Worm (Caenorhabditis elegans) whole organism, L4 larva: ENCODE measurements around the gene C35A5.8.
A peak's percentile ranks its signal among the peaks of the same experiment; 100 is the strongest.

Experiments
- D1046.2 ChIP-seq: fragments of 200-800 bp; sonication (Bioruptor generic); IDR thresholded peaks from 2 replicates; pipeline ENCODE4 v1.3.6; 2022; ENCODE audit warnings: missing genetic modification characterization, missing compliant biosample characterization
- F44E2.7 ChIP-seq: fragments of 200-800 bp; sonication (Bioruptor generic); IDR thresholded peaks from 2 replicates; pipeline ENCODE4 v2.1.2; 2022; ENCODE audit warnings: missing genetic modification characterization, missing compliant biosample characterization
- T26A8.4 ChIP-seq: fragments of 200-800 bp; sonication (Bioruptor generic); IDR thresholded peaks from 2 replicates; pipeline ENCODE4 v1.3.6; 2022; ENCODE audit warnings: missing genetic modification characterization, missing compliant biosample characterization
- Y105C5A.15 ChIP-seq: fragments of 200-800 bp; sonication (Bioruptor generic); IDR thresholded peaks from 2 replicates; pipeline ENCODE4 v1.3.6; 2022; ENCODE audit warnings: missing genetic modification characterization, missing compliant biosample characterization
- Y5F2A.4 ChIP-seq: fragments of 200-800 bp; sonication (Bioruptor generic); optimal IDR thresholded peaks from 2 replicates; lab custom pipeline; 2018; ENCODE audit warnings: mild to moderate bottlenecking, missing genetic modification characterization, missing compliant biosample characterization
- ZK337.2 ChIP-seq: fragments of 200-800 bp; sonication (Bioruptor generic); IDR thresholded peaks from 2 replicates; pipeline ENCODE4 v1.3.6; 2022; ENCODE audit warnings: missing genetic modification reagents, missing genetic modification characterization, missing compliant biosample characterization
- aha-1 ChIP-seq: fragments of 150-350 bp; peaks from one replicate; lab custom pipeline; 2014; ENCODE audit warnings: missing biosample characterization, missing genetic modification characterization
- ama-1 ChIP-seq: fragments of 150-350 bp; optimal IDR thresholded peaks from 2 replicates; lab custom pipeline; 2014; ENCODE audit warnings: inconsistent platforms, mixed read lengths
- ceh-28 ChIP-seq: fragments of 150-350 bp; optimal IDR thresholded peaks from 2 replicates; lab custom pipeline; 2014; ENCODE audit warnings: missing biosample characterization, missing genetic modification reagents, missing genetic modification characterization
- ceh-44 ChIP-seq: fragments of 200-800 bp; sonication (Bioruptor generic); IDR thresholded peaks from 2 replicates; pipeline ENCODE4 v1.3.6; 2022; ENCODE audit warnings: missing genetic modification reagents, missing genetic modification characterization, missing compliant biosample characterization
- ces-1 ChIP-seq: fragments of 150-350 bp; sonication (generic microtip); optimal IDR thresholded peaks from 4 replicates; lab custom pipeline; 2014; ENCODE audit warnings: missing biosample characterization, missing genetic modification reagents, missing genetic modification characterization
- ctbp-1 ChIP-seq: fragments of 200-800 bp; sonication (Bioruptor generic); IDR thresholded peaks from 2 replicates; pipeline ENCODE4 v1.3.6; 2022; ENCODE audit warnings: missing genetic modification reagents, missing genetic modification characterization, missing compliant biosample characterization
- daf-16 ChIP-seq, 3 experiments: sonication (generic microtip); optimal IDR thresholded peaks; 2 replicates each; lab custom pipeline; 2016 to 2017; ENCODE audit warnings: missing genetic modification characterization in 3 of 3, missing genetic modification reagents in 3 of 3, mild to moderate bottlenecking in 2 of 3, missing compliant biosample characterization in 2 of 3, missing biosample characterization in 1 of 3, moderate library complexity in 1 of 3
- daf-19 ChIP-seq: fragments of 200-800 bp; sonication (Bioruptor generic); conservative IDR thresholded peaks from 2 replicates; pipeline ENCODE4 v1.3.6; 2022; ENCODE audit warnings: missing genetic modification characterization, missing compliant biosample characterization
- dpl-1 ChIP-seq: fragments of 150-350 bp; optimal IDR thresholded peaks from 2 replicates; lab custom pipeline; 2014; ENCODE audit warnings: missing biosample characterization, missing genetic modification reagents, missing genetic modification characterization
- duxl-1 ChIP-seq: sonication (generic microtip); optimal IDR thresholded peaks from 2 replicates; lab custom pipeline; 2016; ENCODE audit warnings: mild to moderate bottlenecking, missing genetic modification characterization, moderate library complexity, missing compliant biosample characterization; ENCODE audit not compliant: poor library complexity
- dve-1 ChIP-seq: sonication (generic microtip); optimal IDR thresholded peaks from 2 replicates; lab custom pipeline; 2017; ENCODE audit warnings: antibody characterized with exemption, mild to moderate bottlenecking, missing genetic modification characterization, missing compliant biosample characterization; ENCODE audit not compliant: insufficient read depth
- egl-43 ChIP-seq: fragments of 200-800 bp; sonication (Bioruptor generic); IDR thresholded peaks from 2 replicates; pipeline ENCODE4 v1.3.6; 2022; ENCODE audit warnings: missing genetic modification reagents, missing genetic modification characterization, missing compliant biosample characterization
- fkh-10 ChIP-seq: fragments of 150-350 bp; optimal IDR thresholded peaks from 2 replicates; lab custom pipeline; 2014; ENCODE audit warnings: missing biosample characterization, missing genetic modification reagents, missing genetic modification characterization
- hlh-11 ChIP-seq: fragments of 200-800 bp; sonication (Bioruptor generic); optimal IDR thresholded peaks from 2 replicates; lab custom pipeline; 2018; ENCODE audit warnings: mild to moderate bottlenecking, missing genetic modification characterization, missing compliant biosample characterization
- hlh-30 ChIP-seq: sonication (generic microtip); optimal IDR thresholded peaks from 2 replicates; lab custom pipeline; 2017; ENCODE audit warnings: antibody characterized with exemption, mild to moderate bottlenecking, missing genetic modification characterization, missing compliant biosample characterization; ENCODE audit not compliant: insufficient read depth
- jun-1 ChIP-seq: fragments of 150-350 bp; optimal IDR thresholded peaks from 2 replicates; lab custom pipeline; 2014; ENCODE audit warnings: missing biosample characterization, missing genetic modification reagents, missing genetic modification characterization
- lin-29 ChIP-seq: fragments of 200-800 bp; sonication (Bioruptor generic); IDR thresholded peaks from 2 replicates; pipeline ENCODE4 v1.3.6; 2022; ENCODE audit warnings: missing genetic modification reagents, missing genetic modification characterization, missing compliant biosample characterization
- lin-39 ChIP-seq: fragments of 150-350 bp; optimal IDR thresholded peaks from 2 replicates; lab custom pipeline; 2014; ENCODE audit warnings: missing biosample characterization, missing genetic modification reagents, missing genetic modification characterization
- lsy-2 ChIP-seq, 2 experiments: fragments of 150-350 bp in 1 of 2; sonication (generic microtip) in 1 of 2; optimal IDR thresholded peaks; 2 replicates each; lab custom pipeline; 2014 to 2017; ENCODE audit warnings: missing biosample characterization in 2 of 2, missing genetic modification characterization in 2 of 2
- mdl-1 ChIP-seq, 2 experiments: fragments of 150-350 bp in 1 of 2; sonication (generic microtip) in 1 of 2; optimal IDR thresholded peaks; 2 replicates each; lab custom pipeline; 2014 to 2017; ENCODE audit warnings: missing biosample characterization in 2 of 2, missing genetic modification characterization in 2 of 2
- nhr-10 ChIP-seq: fragments of 150-350 bp; optimal IDR thresholded peaks from 2 replicates; lab custom pipeline; 2014; ENCODE audit warnings: missing biosample characterization, missing genetic modification characterization
- nhr-102 ChIP-seq: sonication (generic microtip); optimal IDR thresholded peaks from 2 replicates; lab custom pipeline; 2016; ENCODE audit warnings: mild to moderate bottlenecking, missing genetic modification characterization, moderate library complexity, missing compliant biosample characterization
- nhr-11 ChIP-seq: fragments of 150-350 bp; optimal IDR thresholded peaks from 2 replicates; lab custom pipeline; 2014; ENCODE audit warnings: missing biosample characterization, missing genetic modification characterization
- nhr-111 ChIP-seq: fragments of 200-800 bp; sonication (Bioruptor generic); optimal IDR thresholded peaks from 2 replicates; lab custom pipeline; 2018; ENCODE audit warnings: mild to moderate bottlenecking, missing genetic modification characterization, missing compliant biosample characterization
- nhr-237 ChIP-seq: sonication (generic microtip); optimal IDR thresholded peaks from 2 replicates; lab custom pipeline; 2017; ENCODE audit warnings: missing biosample characterization, missing genetic modification characterization
- nhr-25 ChIP-seq: sonication (generic microtip); optimal IDR thresholded peaks from 2 replicates; lab custom pipeline; 2017; ENCODE audit warnings: missing genetic modification characterization, mild to moderate bottlenecking, missing compliant biosample characterization, antibody characterized with exemption, moderate library complexity, borderline replicate concordance; ENCODE audit not compliant: insufficient read depth
- nhr-28 ChIP-seq: fragments of 150-350 bp; optimal IDR thresholded peaks from 2 replicates; lab custom pipeline; 2014; ENCODE audit warnings: missing biosample characterization, missing genetic modification characterization
- nhr-41 ChIP-seq: fragments of 200-800 bp; sonication (Bioruptor generic); IDR thresholded peaks from 2 replicates; pipeline ENCODE4 v1.3.6; 2022; ENCODE audit warnings: missing genetic modification reagents, missing genetic modification characterization, missing compliant biosample characterization
- nhr-77 ChIP-seq: fragments of 150-350 bp; optimal IDR thresholded peaks from 2 replicates; lab custom pipeline; 2014; ENCODE audit warnings: missing biosample characterization, missing genetic modification characterization
- php-3 ChIP-seq: fragments of 200-800 bp; sonication (Bioruptor generic); IDR thresholded peaks from 2 replicates; pipeline ENCODE4 v1.3.6; 2022; ENCODE audit warnings: missing genetic modification reagents, missing genetic modification characterization, missing compliant biosample characterization
- saeg-2 ChIP-seq: fragments of 200-800 bp; sonication (Bioruptor generic); IDR thresholded peaks from 2 replicates; pipeline ENCODE4 v1.3.6; 2022; ENCODE audit warnings: missing genetic modification reagents, missing genetic modification characterization, missing compliant biosample characterization
- snpc-1.2 ChIP-seq: fragments of 200-800 bp; sonication (Bioruptor generic); IDR thresholded peaks from 2 replicates; pipeline ENCODE4 v1.3.6; 2022; ENCODE audit warnings: missing genetic modification reagents, missing genetic modification characterization, missing compliant biosample characterization
- snpc-4 ChIP-seq: fragments of 150-350 bp; optimal IDR thresholded peaks from 2 replicates; lab custom pipeline; 2014; ENCODE audit warnings: missing biosample characterization, missing genetic modification characterization
- spr-1 ChIP-seq: sonication (generic microtip); optimal IDR thresholded peaks from 2 replicates; lab custom pipeline; 2016; ENCODE audit warnings: mild to moderate bottlenecking, missing genetic modification characterization, missing compliant biosample characterization
- tra-1 ChIP-seq: fragments of 200-800 bp; sonication (Bioruptor generic); IDR thresholded peaks from 2 replicates; pipeline ENCODE4 v1.3.6; 2022; ENCODE audit warnings: missing genetic modification reagents, missing genetic modification characterization, missing compliant biosample characterization
- unc-39 ChIP-seq: sonication (generic microtip); optimal IDR thresholded peaks from 2 replicates; lab custom pipeline; 2017; ENCODE audit warnings: missing biosample characterization, missing genetic modification characterization
- vab-7 ChIP-seq: fragments of 200-800 bp; sonication (Bioruptor generic); IDR thresholded peaks from 2 replicates; pipeline ENCODE4 v1.3.6; 2022; ENCODE audit warnings: missing genetic modification reagents, missing genetic modification characterization, missing compliant biosample characterization
- zag-1 ChIP-seq: fragments of 150-350 bp; optimal IDR thresholded peaks from 2 replicates; lab custom pipeline; 2014; ENCODE audit warnings: missing biosample characterization, missing genetic modification characterization

C35A5.8 gene

ce11 chrV:10555239-10555638 lies 29.5 kb upstream of the C35A5.8 start, which contains the start of gene F32G8.3:
Gene F32G8.3 (minus strand): TSS chrV:10555339.
- no peak for TF ChIP-seq ces-1 (GFP tag; lab: Kevin White, UChicago)
- no peak for TF ChIP-seq zag-1
- TF ChIP-seq nhr-77 (tag; lab: Kevin White, UChicago), result no peak
- TF ChIP-seq ceh-28 (tag; lab: Kevin White, UChicago), result no peak
- TF ChIP-seq jun-1 (tag; lab: Kevin White, UChicago), result no peak
- TF ChIP-seq vab-7 (GFP tag; lab: Robert Waterston, UW), result no peak
- TF ChIP-seq nhr-11 (tag; lab: Kevin White, UChicago), result no peak
- TF ChIP-seq aha-1, result no peak
- TF ChIP-seq nhr-10, result no peak
- no peak for TF ChIP-seq lsy-2 (tag; optimal IDR thresholded peaks at IDR 0.05; lab: Kevin White, UChicago)
- TF ChIP-seq ZK337.2 (GFP tag; lab: Robert Waterston, UW), result no peak
- no peak for TF ChIP-seq duxl-1
- TF ChIP-seq nhr-41, result no peak
- no peak for TF ChIP-seq lin-39
- TF ChIP-seq mdl-1 (tag; optimal IDR thresholded peaks at IDR 0.05; lab: Kevin White, UChicago), result no peak
- TF ChIP-seq ceh-44 (GFP tag; lab: Robert Waterston, UW), result no peak
- no peak for TF ChIP-seq T26A8.4 (GFP tag; lab: Robert Waterston, UW)

DNA sequence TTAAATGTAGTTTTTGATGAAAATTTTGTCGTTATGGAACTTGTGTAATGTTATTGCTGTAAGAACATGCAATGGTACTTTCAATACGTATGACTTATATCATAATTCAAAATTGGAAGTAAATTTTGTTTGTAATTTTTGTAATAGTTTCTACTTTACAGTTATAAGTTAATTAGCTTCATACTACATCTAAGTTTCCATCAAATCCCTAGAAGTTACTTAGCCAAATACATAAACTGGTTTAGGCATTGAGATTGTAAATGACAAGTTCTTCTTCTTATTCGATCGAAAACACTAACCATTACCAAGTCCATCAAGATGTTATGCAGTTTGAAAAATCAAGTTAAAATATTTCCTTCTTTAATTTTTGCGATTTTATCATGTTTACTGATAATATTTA lies 24.0 kb upstream of the C35A5.8 start, which contains the start of gene F32G8.2:
Gene F32G8.2 (plus strand): TSS at position 301 of the 400 bp plus-strand sequence.
- TF ChIP-seq zag-1, result no peak
- TF ChIP-seq nhr-41, result no peak
- TF ChIP-seq dpl-1, result no peak
- TF ChIP-seq F44E2.7 (GFP tag; lab: Robert Waterston, UW), result no peak
- no peak for TF ChIP-seq hlh-11
- no peak for TF ChIP-seq nhr-11 (tag; lab: Kevin White, UChicago)
- no peak for TF ChIP-seq vab-7 (GFP tag; lab: Robert Waterston, UW)
- TF ChIP-seq tra-1, result no peak
- TF ChIP-seq ama-1 (lab: Kevin White, UChicago), result no peak
- TF ChIP-seq spr-1 (tag; lab: Kevin White, UChicago), result no peak
- TF ChIP-seq snpc-1.2 (GFP tag; lab: Robert Waterston, UW), result no peak
- TF ChIP-seq nhr-111 (GFP tag; lab: Kevin White, UChicago), result no peak
- no peak for TF ChIP-seq Y5F2A.4
- no peak for TF ChIP-seq php-3 (GFP tag; lab: Robert Waterston, UW)
- no peak for TF ChIP-seq ctbp-1
- TF ChIP-seq lin-29 (GFP tag; lab: Robert Waterston, UW), result no peak
- no peak for TF ChIP-seq T26A8.4 (GFP tag; lab: Robert Waterston, UW)
- no peak for TF ChIP-seq nhr-77 (tag; lab: Kevin White, UChicago)
- no peak for TF ChIP-seq hlh-30

DNA sequence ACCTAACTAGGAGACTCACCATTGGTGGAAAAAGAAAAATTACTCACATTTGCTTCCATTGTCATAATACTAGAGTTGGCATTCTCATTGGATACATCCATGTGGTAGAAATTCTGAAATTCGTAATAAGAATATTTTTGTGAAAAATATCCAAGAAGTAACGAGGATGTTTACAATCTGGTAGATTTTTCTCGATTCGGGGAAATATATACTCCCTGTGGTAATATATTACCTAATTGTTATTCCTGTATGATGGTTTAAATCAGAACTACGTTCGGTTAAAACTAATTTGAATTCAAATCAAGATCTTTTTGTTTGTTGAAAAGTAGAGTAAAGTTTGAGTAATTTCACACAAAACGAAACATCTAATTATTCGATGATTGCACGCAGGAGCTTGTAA lies 23.3 kb upstream of the C35A5.8 start, which contains the start of gene srd-34:
Gene srd-34 (minus strand): TSS at position 101 of the 400 bp plus-strand sequence.
- TF ChIP-seq Y105C5A.15 (no peak), aha-1 (no peak), saeg-2 (no peak), ZK337.2 (GFP tag; lab: Robert Waterston, UW) (no peak), snpc-4 (tag; lab: Kevin White, UChicago) (no peak), fkh-10 (GFP tag; lab: Kevin White, UChicago) (no peak), F44E2.7 (GFP tag; lab: Robert Waterston, UW) (no peak), nhr-11 (tag; lab: Kevin White, UChicago) (no peak), Y5F2A.4 (no peak), daf-19 (GFP tag; lab: Robert Waterston, UW) (no peak), nhr-102 (tag; lab: Kevin White, UChicago) (no peak), egl-43 (no peak)
- TF ChIP-seq, all 104 proteins: peak for 0

DNA sequence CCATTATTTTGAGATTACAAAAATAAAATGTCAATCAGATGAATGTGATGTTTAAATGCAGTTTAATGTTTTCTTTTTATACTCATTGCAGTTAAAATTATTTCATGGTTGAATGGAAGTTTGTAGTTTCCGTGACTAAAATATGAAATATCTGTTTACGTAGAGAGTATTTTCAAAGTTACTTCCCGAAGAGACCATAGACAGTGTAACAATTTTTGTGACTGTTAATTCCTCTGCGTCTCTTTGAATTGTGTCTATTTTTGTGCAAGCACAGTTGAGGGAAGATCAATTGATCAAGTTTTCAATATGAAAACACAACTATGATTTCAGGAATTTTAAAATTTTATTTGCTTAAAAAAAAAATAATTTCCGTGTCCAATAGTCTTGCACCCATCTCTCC lies 21.0 kb upstream of the C35A5.8 start, which contains the start of gene F25D1.5:
Gene F25D1.5 (minus strand): TSS at position 35 of the 400 bp plus-strand sequence.
- TF ChIP-seq lin-29 (GFP tag; lab: Robert Waterston, UW), result no peak
- TF ChIP-seq unc-39 (tag; lab: Kevin White, UChicago), result no peak
- no peak for TF ChIP-seq D1046.2 (GFP tag; lab: Robert Waterston, UW)
- peak; percentile 98 for TF ChIP-seq nhr-77 (tag; lab: Kevin White, UChicago)
- no peak for TF ChIP-seq nhr-237
- no peak for TF ChIP-seq nhr-25 (tag; lab: Kevin White, UChicago)
- TF ChIP-seq dve-1 (tag; lab: Kevin White, UChicago), result no peak
- TF ChIP-seq ceh-44 (GFP tag; lab: Robert Waterston, UW), result no peak
- peak; percentile 98 for TF ChIP-seq nhr-28 (tag; lab: Kevin White, UChicago)
- no peak for TF ChIP-seq daf-16 (GFP tag; optimal IDR thresholded peaks at IDR 0.05; lab: Kevin White, UChicago)
- peak; percentile 90 for TF ChIP-seq daf-16 (tag; optimal IDR thresholded peaks at IDR 0.05; lab: Kevin White, UChicago)
- no peak for TF ChIP-seq ama-1 (lab: Kevin White, UChicago)
- TF ChIP-seq ceh-28 (tag; lab: Kevin White, UChicago), result no peak
- TF ChIP-seq, all 104 proteins: peak for 3
